Worm (Caenorhabditis elegans) whole organism, young adult: ENCODE data around the gene nas-6.

ENCODE experiments used
- B0035.1 ChIP-seq: sonication (generic microtip); optimal IDR thresholded peaks from 2 replicates; lab custom pipeline; 2016; ENCODE audit warnings: missing genetic modification characterization, mild to moderate bottlenecking, missing compliant biosample characterization, missing genotype, missing genetic modification reagents
- B0261.1 ChIP-seq: sonication (generic microtip); optimal IDR thresholded peaks from 2 replicates; lab custom pipeline; 2016; ENCODE audit warnings: mild to moderate bottlenecking, missing genetic modification characterization, moderate library complexity, missing compliant biosample characterization
- C17E4.6 ChIP-seq: fragments of 200-800 bp; sonication (Bioruptor generic); IDR thresholded peaks from 2 replicates; pipeline ENCODE4 v1.3.6; 2022; ENCODE audit warnings: missing genetic modification reagents, missing genetic modification characterization, missing compliant biosample characterization
- F33H1.4 ChIP-seq: fragments of 200-800 bp; sonication (Bioruptor generic); IDR thresholded peaks from 2 replicates; pipeline ENCODE4 v1.3.6; 2022; ENCODE audit warnings: missing genetic modification reagents, missing genetic modification characterization, missing compliant biosample characterization
- F49E8.2 ChIP-seq: sonication (generic microtip); optimal IDR thresholded peaks from 3 replicates; lab custom pipeline; 2017; ENCODE audit warnings: missing genetic modification characterization, mild to moderate bottlenecking, missing compliant biosample characterization, antibody characterized with exemption, moderate library complexity; ENCODE audit not compliant: insufficient read depth
- T26A5.8 ChIP-seq: sonication (generic microtip); optimal IDR thresholded peaks from 2 replicates; lab custom pipeline; 2016; ENCODE audit warnings: missing genetic modification characterization, missing compliant biosample characterization
- Y53G8AR.9 ChIP-seq: fragments of 200-800 bp; sonication (Bioruptor generic); conservative IDR thresholded peaks from 2 replicates; pipeline ENCODE4 v1.3.6; 2022; ENCODE audit warnings: missing genetic modification reagents, missing genetic modification characterization, missing compliant biosample characterization
- ZK185.1 ChIP-seq: sonication (generic microtip); optimal IDR thresholded peaks from 2 replicates; lab custom pipeline; 2016; ENCODE audit warnings: mild to moderate bottlenecking, missing genetic modification characterization, missing compliant biosample characterization; ENCODE audit not compliant: poor library complexity, severe bottlenecking
- ama-1 ChIP-seq, 3 experiments: fragments of 150-350 bp in 1 of 3; sonication (generic microtip) in 2 of 3; optimal IDR thresholded peaks; 2 replicates each; lab custom pipeline; 2014 to 2018; ENCODE audit warnings: missing biosample characterization in 2 of 3, missing genetic modification characterization in 2 of 3, missing genetic modification reagents in 2 of 3
- bed-1 ChIP-seq: fragments of 200-800 bp; sonication (Bioruptor generic); IDR thresholded peaks from 2 replicates; pipeline ENCODE4 v1.3.6; 2022; ENCODE audit warnings: missing genetic modification reagents, missing genetic modification characterization, missing compliant biosample characterization
- cebp-1 ChIP-seq, 2 experiments: fragments of 200-800 bp in 1 of 2; sonication (Bioruptor generic) in 1 of 2; sonication (generic microtip) in 1 of 2; IDR thresholded peaks in 1 of 2; optimal IDR thresholded peaks in 1 of 2; 2 replicates each; pipeline versions ENCODE4 v1.3.6 to Lab custom; 2017 to 2022; ENCODE audit warnings: missing compliant biosample characterization in 2 of 2, missing genetic modification characterization in 2 of 2, mild to moderate bottlenecking in 1 of 2, missing genetic modification reagents in 1 of 2, moderate library complexity in 1 of 2
- cebp-2 ChIP-seq: fragments of 200-800 bp; sonication (Bioruptor generic); IDR thresholded peaks from 2 replicates; pipeline ENCODE4 v1.3.6; 2022; ENCODE audit warnings: missing genetic modification characterization, missing compliant biosample characterization
- ceh-100 ChIP-seq: fragments of 200-800 bp; sonication (Bioruptor generic); IDR thresholded peaks from 2 replicates; pipeline ENCODE4 v1.3.6; 2022; ENCODE audit warnings: missing genetic modification reagents, missing genetic modification characterization, missing compliant biosample characterization
- ceh-40 ChIP-seq: fragments of 200-800 bp; sonication (Bioruptor generic); IDR thresholded peaks from 2 replicates; pipeline ENCODE4 v1.3.6; 2022; ENCODE audit warnings: missing genetic modification characterization, missing compliant biosample characterization
- ceh-91 ChIP-seq: fragments of 200-800 bp; sonication (Bioruptor generic); IDR thresholded peaks from 2 replicates; pipeline ENCODE4 v1.3.6; 2022; ENCODE audit warnings: missing genetic modification reagents, missing genetic modification characterization, missing compliant biosample characterization
- dpff-1 ChIP-seq: sonication (generic microtip); optimal IDR thresholded peaks from 2 replicates; lab custom pipeline; 2017; ENCODE audit warnings: mild to moderate bottlenecking, missing genetic modification characterization, missing compliant biosample characterization
- gei-17 ChIP-seq: fragments of 200-800 bp; sonication (Bioruptor generic); optimal IDR thresholded peaks from 2 replicates; lab custom pipeline; 2018; ENCODE audit warnings: mild to moderate bottlenecking, missing genetic modification characterization, missing compliant biosample characterization
- hlh-12 ChIP-seq: sonication (generic microtip); optimal IDR thresholded peaks from 2 replicates; lab custom pipeline; 2016; ENCODE audit warnings: missing genetic modification characterization, missing compliant biosample characterization
- hlh-26 ChIP-seq: fragments of 200-800 bp; sonication (Bioruptor generic); conservative IDR thresholded peaks from 2 replicates; pipeline ENCODE4 v1.3.6; 2022; ENCODE audit warnings: missing genetic modification reagents, missing genetic modification characterization, missing compliant biosample characterization
- hmg-1.2 ChIP-seq: fragments of 200-800 bp; sonication (Bioruptor generic); IDR thresholded peaks from 2 replicates; pipeline ENCODE4 v1.3.6; 2022; ENCODE audit warnings: missing genetic modification reagents, missing genetic modification characterization, missing compliant biosample characterization
- hrde-1 ChIP-seq: sonication (generic microtip); optimal IDR thresholded peaks from 2 replicates; lab custom pipeline; 2016; ENCODE audit warnings: missing genetic modification characterization, mild to moderate bottlenecking, missing compliant biosample characterization, moderate library complexity, missing genotype, missing genetic modification reagents, borderline replicate concordance
- hsf-1 ChIP-seq: fragments of 200-800 bp; sonication (Bioruptor generic); IDR thresholded peaks from 2 replicates; pipeline ENCODE4 v1.3.6; 2022; ENCODE audit warnings: missing genetic modification reagents, missing genetic modification characterization, missing compliant biosample characterization
- lin-26 ChIP-seq: fragments of 200-800 bp; sonication (Bioruptor generic); IDR thresholded peaks from 2 replicates; pipeline ENCODE4 v1.3.6; 2022; ENCODE audit warnings: missing genetic modification reagents, missing genetic modification characterization, missing compliant biosample characterization
- mxl-1 ChIP-seq: sonication (generic microtip); optimal IDR thresholded peaks from 2 replicates; lab custom pipeline; 2016; ENCODE audit warnings: missing genetic modification characterization, missing compliant biosample characterization
- nfyb-1 ChIP-seq: fragments of 200-800 bp; sonication (Bioruptor generic); IDR thresholded peaks from 2 replicates; pipeline ENCODE4 v1.3.6; 2022; ENCODE audit warnings: missing genetic modification reagents, missing genetic modification characterization, missing compliant biosample characterization
- nhr-80 ChIP-seq: sonication (generic microtip); optimal IDR thresholded peaks from 2 replicates; lab custom pipeline; 2016; ENCODE audit warnings: missing genetic modification characterization, missing compliant biosample characterization
- snpc-4 ChIP-seq, 5 experiments: fragments of 150-350 bp in 1 of 5; sonication (generic microtip) in 4 of 5; optimal IDR thresholded peaks; 2 replicates each; lab custom pipeline; 2014 to 2018; ENCODE audit warnings: missing genetic modification characterization in 5 of 5, missing biosample characterization in 3 of 5, antibody characterized with exemption in 2 of 5, mild to moderate bottlenecking in 2 of 5, missing compliant biosample characterization in 2 of 5, missing genotype in 2 of 5, moderate library complexity in 2 of 5, missing genetic modification reagents in 1 of 5
- tbx-9 ChIP-seq: sonication (generic microtip); optimal IDR thresholded peaks from 2 replicates; lab custom pipeline; 2016; ENCODE audit warnings: borderline replicate concordance, missing genetic modification characterization, inconsistent platforms, missing compliant biosample characterization
- zfh-2 ChIP-seq: fragments of 200-800 bp; sonication (Bioruptor generic); conservative IDR thresholded peaks from 2 replicates; pipeline ENCODE4 v1.3.6; 2022; ENCODE audit warnings: missing genetic modification reagents, missing genetic modification characterization, missing compliant biosample characterization
- ztf-18 ChIP-seq: sonication (generic microtip); optimal IDR thresholded peaks from 2 replicates; lab custom pipeline; 2016; ENCODE audit warnings: missing genotype, mild to moderate bottlenecking, missing genetic modification characterization, missing compliant biosample characterization
- ztf-22 ChIP-seq: fragments of 200-800 bp; sonication (Bioruptor generic); optimal IDR thresholded peaks from 2 replicates; lab custom pipeline; 2018; ENCODE audit warnings: mild to moderate bottlenecking, missing genetic modification characterization, moderate library complexity, missing compliant biosample characterization

The nas-6 gene

DNA sequence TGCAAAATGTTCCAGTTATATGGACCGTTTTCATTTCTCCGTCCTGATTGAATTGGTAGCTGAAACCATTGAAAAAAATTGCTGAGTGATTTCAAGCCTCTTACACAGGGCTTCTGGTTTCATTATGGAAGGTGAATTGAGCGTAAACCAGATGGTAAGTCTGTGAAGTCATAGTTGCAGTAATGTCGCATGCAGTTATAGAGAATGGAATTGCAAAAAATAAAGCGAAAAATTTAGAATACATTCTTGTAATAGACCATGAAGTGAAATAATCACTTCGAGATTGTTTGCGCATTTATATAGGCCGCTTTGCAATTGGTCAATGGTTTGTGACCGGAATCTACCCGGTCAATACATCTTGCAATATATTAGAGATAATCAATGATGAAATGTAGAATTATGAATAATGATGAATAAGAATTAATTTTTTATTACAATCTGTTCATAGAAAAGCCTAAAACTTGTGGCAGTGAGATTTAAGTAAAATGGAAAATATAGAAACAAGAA lies 20.4 kb downstream of the nas-6 start, which contains the start of gene F11E6.4:
F11E6.4 (minus strand) TSS at position 259 of the 507 bp plus-strand sequence.
- TF ChIP-seq ama-1 (optimal IDR thresholded peaks at IDR 0.05; lab: Kevin White, UChicago) (peak; percentile 35), ama-1 (GFP tag; optimal IDR thresholded peaks at IDR 0.05; lab: Kevin White, UChicago) (no peak), ZK185.1 (tag; lab: Kevin White, UChicago) (peak; percentile 0), nfyb-1 (GFP tag; lab: Robert Waterston, UW) (peak; percentile 37; the same call in 1 of the 2 replicates), B0035.1 (tag; lab: Kevin White, UChicago) (peak; percentile 11), hmg-1.2 (GFP tag; lab: Robert Waterston, UW) (no peak), gei-17 (peak; percentile 7), F49E8.2 (no peak)

- TF ChIP-seq hlh-26 (GFP tag; lab: Robert Waterston, UW) = no peak
- no peak for TF ChIP-seq ceh-40 (GFP tag; lab: Robert Waterston, UW)
- TF ChIP-seq Y53G8AR.9 (GFP tag; lab: Robert Waterston, UW) = 0 out of 2 replicates have a peak, but pooled peaks have one; percentile 31
Measured at ce11 chrIV:17467825-17468224, 22.8 kb downstream of the nas-6 start.

ce11 chrIV:17467325-17467724 lies 23.3 kb downstream of the nas-6 start, which contains the start of gene elo-2:
Gene elo-2 (minus strand): TSS chrIV:17467408.
- TF ChIP-seq ztf-18 (tag; lab: Kevin White, UChicago) (peak; percentile 22), nhr-80 (tag; lab: Kevin White, UChicago) (peak; percentile 51), hlh-12 (no peak), F33H1.4 (GFP tag; lab: Robert Waterston, UW) (no peak), ceh-100 (GFP tag; lab: Robert Waterston, UW) (no peak), ceh-91 (no peak), nfyb-1 (GFP tag; lab: Robert Waterston, UW) (0 out of 2 replicates have a peak, but pooled peaks have one; percentile 19)

DNA sequence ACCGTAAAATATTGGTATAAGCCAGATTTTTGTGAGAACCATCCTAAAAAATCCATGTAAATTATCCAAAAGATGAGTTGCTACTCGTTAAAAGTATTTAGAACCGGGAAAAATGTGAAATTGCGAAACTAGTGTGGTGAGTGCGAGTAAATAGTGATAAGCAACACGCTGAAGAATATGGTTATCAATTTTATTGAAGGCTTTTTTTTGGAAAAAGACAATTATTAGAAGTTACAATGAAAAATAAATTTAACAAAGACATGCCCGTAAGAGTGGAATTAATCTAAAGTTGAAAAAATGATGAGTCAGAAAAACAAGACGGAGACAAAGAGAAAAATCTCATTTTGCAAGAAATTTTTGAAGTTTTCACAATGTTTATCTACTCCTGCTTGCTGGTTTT lies 24.7 kb downstream of the nas-6 start, which contains the start of gene F11E6.6:
F11E6.6 (minus strand) TSS at position 101 of the 400 bp plus-strand sequence.
- TF ChIP-seq dpff-1 (tag; lab: Kevin White, UChicago) = no peak
- no peak for TF ChIP-seq cebp-1 (GFP tag; IDR thresholded peaks at IDR 0.05; lab: Robert Waterston, UW)
- TF ChIP-seq cebp-1 (tag; optimal IDR thresholded peaks at IDR 0.05; lab: Kevin White, UChicago) = peak; percentile 40
- peak; percentile 23 for TF ChIP-seq nhr-80 (tag; lab: Kevin White, UChicago)

DNA sequence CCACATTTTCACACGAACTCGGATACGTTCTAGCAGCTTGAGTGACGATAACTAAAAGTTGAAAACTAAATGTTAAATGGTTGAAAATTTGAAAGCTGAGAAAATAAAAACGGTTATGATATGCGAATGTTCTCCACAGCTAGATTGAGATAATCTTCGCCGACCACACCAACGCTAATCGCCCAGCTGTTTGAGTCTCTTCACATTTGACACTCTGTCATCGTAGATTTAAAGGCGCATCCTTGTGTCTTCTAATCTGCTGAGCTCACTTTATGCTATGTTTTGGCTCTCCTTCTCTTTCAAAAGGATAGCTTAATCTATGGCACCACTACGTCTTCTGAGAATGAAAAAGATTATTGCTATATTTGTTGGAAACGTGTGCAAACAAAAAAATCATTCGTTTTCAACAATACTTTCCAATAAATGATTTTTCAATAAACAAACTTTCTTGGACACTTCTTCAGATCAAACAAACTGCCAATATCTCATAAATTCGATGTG lies 27.4 kb downstream of the nas-6 start, which contains the start of gene F11E6.10:
F11E6.10 (minus strand) TSS at position 51 of the 501 bp plus-strand sequence.
- TF ChIP-seq snpc-4 (GFP tag; optimal IDR thresholded peaks at IDR 0.05; lab: Kevin White, UChicago) (no peak), snpc-4 (tag; optimal IDR thresholded peaks at IDR 0.05; lab: Kevin White, UChicago) (no peak), ceh-100 (GFP tag; lab: Robert Waterston, UW) (no peak), C17E4.6 (GFP tag; lab: Robert Waterston, UW) (no peak), bed-1 (GFP tag; lab: Robert Waterston, UW) (no peak), zfh-2 (GFP tag; lab: Robert Waterston, UW) (no peak), tbx-9 (tag; lab: Kevin White, UChicago) (no peak), ztf-18 (tag; lab: Kevin White, UChicago) (no peak), cebp-2 (GFP tag; lab: Robert Waterston, UW) (no peak), T26A5.8 (tag; lab: Kevin White, UChicago) (no peak), B0261.1 (tag; lab: Kevin White, UChicago) (no peak), lin-26 (GFP tag; lab: Robert Waterston, UW) (no peak), hrde-1 (tag; lab: Kevin White, UChicago) (no peak), ceh-40 (GFP tag; lab: Robert Waterston, UW) (no peak), ztf-22 (no peak), hsf-1 (no peak), mxl-1 (tag; lab: Kevin White, UChicago) (no peak)
